Fruit fly (Drosophila melanogaster) whole organism, pupa: ENCODE data around the gene CG14314.

Source experiments
- CG10348 ChIP-seq: fragments of 200-800 bp; sonication (Bioruptor generic); IDR thresholded peaks from 2 replicates; pipeline ENCODE4 v1.3.6; 2022; ENCODE audit warnings: missing biosample characterization, missing genetic modification characterization
- CG13204 ChIP-seq: fragments of 200-800 bp; sonication (Bioruptor generic); optimal IDR thresholded peaks from 2 replicates; lab custom pipeline; 2018; ENCODE audit warnings: missing biosample characterization, mild to moderate bottlenecking, missing genetic modification characterization, moderate library complexity
- CG32121 ChIP-seq: fragments of 200-800 bp; sonication (Bioruptor generic); IDR thresholded peaks from 2 replicates; pipeline ENCODE4 v1.3.6; 2022; ENCODE audit warnings: missing biosample characterization, missing genetic modification characterization
- EcR ChIP-seq: fragments of 200-800 bp; sonication (Bioruptor generic); optimal IDR thresholded peaks from 3 replicates; lab custom pipeline; 2019; ENCODE audit warnings: missing biosample characterization, missing genetic modification characterization, mild to moderate bottlenecking, moderate library complexity, missing genetic modification reagents
- Snoo ChIP-seq: fragments of 200-800 bp; sonication (Bioruptor generic); optimal IDR thresholded peaks from 3 replicates; lab custom pipeline; 2017; ENCODE audit warnings: missing biosample characterization, mild to moderate bottlenecking, missing genetic modification characterization, inconsistent platforms

dm6 chr3R:18226043-18226808, 10.3 kb downstream of the CG14314 start, which contains the start of the genes CG7168 and Mdh2:
- TF ChIP-seq CG13204 (GFP tag; lab: Kevin White, UChicago) (no peak), EcR (GFP tag; lab: Kevin White, UChicago) (peak; percentile 6), CG32121 (GFP tag; lab: Robert Waterston, UW) (no peak), Snoo (tag; lab: Kevin White, UChicago) (no peak), CG10348 (GFP tag; lab: Robert Waterston, UW) (no peak)
